Worm (Caenorhabditis elegans) whole organism, young adult: ENCODE results near the gene ani-2.

Source experiments
- B0019.2 ChIP-seq: fragments of 200-800 bp; sonication (Bioruptor generic); conservative IDR thresholded peaks from 2 replicates; pipeline ENCODE4 v1.3.6; 2022; ENCODE audit warnings: missing genetic modification reagents, missing genetic modification characterization, missing compliant biosample characterization
- D2030.7 ChIP-seq: fragments of 200-800 bp; sonication (Bioruptor generic); IDR thresholded peaks from 2 replicates; pipeline ENCODE4 v1.3.6; 2022; ENCODE audit warnings: missing genetic modification reagents, missing genetic modification characterization, missing compliant biosample characterization
- F23B12.7 ChIP-seq: sonication (generic microtip); optimal IDR thresholded peaks from 2 replicates; lab custom pipeline; 2017; ENCODE audit warnings: missing genetic modification characterization, mild to moderate bottlenecking, missing compliant biosample characterization, antibody characterized with exemption, moderate library complexity; ENCODE audit not compliant: insufficient read depth
- F33H1.4 ChIP-seq: fragments of 200-800 bp; sonication (Bioruptor generic); IDR thresholded peaks from 2 replicates; pipeline ENCODE4 v1.3.6; 2022; ENCODE audit warnings: missing genetic modification reagents, missing genetic modification characterization, missing compliant biosample characterization
- F57C9.4 ChIP-seq: sonication (generic microtip); optimal IDR thresholded peaks from 2 replicates; lab custom pipeline; 2017; ENCODE audit warnings: mild to moderate bottlenecking, missing genetic modification characterization, missing compliant biosample characterization
- K12H6.12 ChIP-seq: fragments of 200-800 bp; sonication (Bioruptor generic); optimal IDR thresholded peaks from 2 replicates; lab custom pipeline; 2018; ENCODE audit warnings: mild to moderate bottlenecking, missing genetic modification characterization, missing compliant biosample characterization
- Y53G8AR.9 ChIP-seq: fragments of 200-800 bp; sonication (Bioruptor generic); conservative IDR thresholded peaks from 2 replicates; pipeline ENCODE4 v1.3.6; 2022; ENCODE audit warnings: missing genetic modification reagents, missing genetic modification characterization, missing compliant biosample characterization
- akir-1 ChIP-seq: fragments of 200-800 bp; sonication (Bioruptor generic); optimal IDR thresholded peaks from 2 replicates; lab custom pipeline; 2018; ENCODE audit warnings: mild to moderate bottlenecking, missing genetic modification characterization, moderate library complexity, missing compliant biosample characterization
- aptf-3 ChIP-seq: fragments of 200-800 bp; sonication (Bioruptor generic); IDR thresholded peaks from 2 replicates; pipeline ENCODE4 v1.3.6; 2022; ENCODE audit warnings: missing genetic modification characterization, missing compliant biosample characterization
- attf-5 ChIP-seq: fragments of 200-800 bp; sonication (Bioruptor generic); optimal IDR thresholded peaks from 2 replicates; lab custom pipeline; 2018; ENCODE audit warnings: mild to moderate bottlenecking, missing genetic modification characterization, missing compliant biosample characterization
- bed-2 ChIP-seq: fragments of 200-800 bp; sonication (Bioruptor generic); IDR thresholded peaks from 2 replicates; pipeline ENCODE4 v1.3.6; 2022; ENCODE audit warnings: missing genetic modification reagents, missing genetic modification characterization, missing compliant biosample characterization
- cebp-1 ChIP-seq, 2 experiments: fragments of 200-800 bp in 1 of 2; sonication (Bioruptor generic) in 1 of 2; sonication (generic microtip) in 1 of 2; IDR thresholded peaks in 1 of 2; optimal IDR thresholded peaks in 1 of 2; 2 replicates each; pipeline versions ENCODE4 v1.3.6 to Lab custom; 2017 to 2022; ENCODE audit warnings: missing compliant biosample characterization in 2 of 2, missing genetic modification characterization in 2 of 2, mild to moderate bottlenecking in 1 of 2, missing genetic modification reagents in 1 of 2, moderate library complexity in 1 of 2
- cebp-2 ChIP-seq: fragments of 200-800 bp; sonication (Bioruptor generic); IDR thresholded peaks from 2 replicates; pipeline ENCODE4 v1.3.6; 2022; ENCODE audit warnings: missing genetic modification characterization, missing compliant biosample characterization
- ceh-27 ChIP-seq: fragments of 200-800 bp; sonication (Bioruptor generic); optimal IDR thresholded peaks from 2 replicates; lab custom pipeline; 2018; ENCODE audit warnings: mild to moderate bottlenecking, missing genetic modification characterization, moderate library complexity, missing compliant biosample characterization
- ceh-58 ChIP-seq: fragments of 200-800 bp; sonication (Bioruptor generic); IDR thresholded peaks from 2 replicates; pipeline ENCODE4 v1.3.6; 2022; ENCODE audit warnings: missing genetic modification characterization, missing compliant biosample characterization
- chd-7 ChIP-seq: sonication (generic microtip); optimal IDR thresholded peaks from 2 replicates; lab custom pipeline; 2016; ENCODE audit warnings: mild to moderate bottlenecking, missing genetic modification characterization, moderate library complexity, missing compliant biosample characterization
- dox-1 ChIP-seq: fragments of 200-800 bp; sonication (Bioruptor generic); IDR thresholded peaks from 2 replicates; pipeline ENCODE4 v1.3.6; 2022; ENCODE audit warnings: missing genetic modification reagents, missing genetic modification characterization, missing compliant biosample characterization
- egl-18 ChIP-seq: fragments of 200-800 bp; sonication (Bioruptor generic); IDR thresholded peaks from 2 replicates; pipeline ENCODE4 v1.3.6; 2022; ENCODE audit warnings: missing genetic modification reagents, missing genetic modification characterization, missing compliant biosample characterization
- egl-44 ChIP-seq: fragments of 200-800 bp; sonication (Bioruptor generic); IDR thresholded peaks from 2 replicates; pipeline ENCODE4 v1.3.6; 2022; ENCODE audit warnings: missing genetic modification reagents, missing genetic modification characterization, missing compliant biosample characterization
- egrh-3 ChIP-seq: fragments of 200-800 bp; sonication (Bioruptor generic); IDR thresholded peaks from 2 replicates; pipeline ENCODE4 v1.3.6; 2022; ENCODE audit warnings: missing genetic modification reagents, missing genetic modification characterization, missing compliant biosample characterization
- ets-4 ChIP-seq: fragments of 200-800 bp; sonication (Bioruptor generic); optimal IDR thresholded peaks from 2 replicates; lab custom pipeline; 2018; ENCODE audit warnings: mild to moderate bottlenecking, missing genetic modification characterization, missing compliant biosample characterization
- him-1 ChIP-seq: sonication (generic microtip); optimal IDR thresholded peaks from 2 replicates; lab custom pipeline; 2016; ENCODE audit warnings: missing genotype, missing genetic modification reagents, missing genetic modification characterization, missing compliant biosample characterization
- hmg-20 ChIP-seq: fragments of 200-800 bp; sonication (Bioruptor generic); IDR thresholded peaks from 2 replicates; pipeline ENCODE4 v1.3.6; 2022; ENCODE audit warnings: missing genetic modification reagents, missing genetic modification characterization, missing compliant biosample characterization
- lag-1 ChIP-seq: fragments of 200-800 bp; sonication (Bioruptor generic); IDR thresholded peaks from 2 replicates; pipeline ENCODE4 v1.3.6; 2022; ENCODE audit warnings: missing genetic modification reagents, missing genetic modification characterization, missing compliant biosample characterization
- let-526 ChIP-seq: fragments of 200-800 bp; sonication (Bioruptor generic); IDR thresholded peaks from 2 replicates; pipeline ENCODE4 v1.3.6; 2022; ENCODE audit warnings: missing genetic modification reagents, missing genetic modification characterization, missing compliant biosample characterization
- let-607 ChIP-seq, 2 experiments: fragments of 200-800 bp in 1 of 2; sonication (Bioruptor generic) in 1 of 2; sonication (generic microtip) in 1 of 2; optimal IDR thresholded peaks; 2 replicates each; lab custom pipeline; 2016 to 2018; ENCODE audit warnings: mild to moderate bottlenecking in 2 of 2, missing compliant biosample characterization in 2 of 2, missing genetic modification characterization in 2 of 2, moderate library complexity in 2 of 2, missing genotype in 1 of 2
- lin-26 ChIP-seq: fragments of 200-800 bp; sonication (Bioruptor generic); IDR thresholded peaks from 2 replicates; pipeline ENCODE4 v1.3.6; 2022; ENCODE audit warnings: missing genetic modification reagents, missing genetic modification characterization, missing compliant biosample characterization
- lsl-1 ChIP-seq: fragments of 200-800 bp; sonication (Bioruptor generic); optimal IDR thresholded peaks from 2 replicates; lab custom pipeline; 2018; ENCODE audit warnings: mild to moderate bottlenecking, missing genetic modification characterization, moderate library complexity, missing compliant biosample characterization
- madf-8 ChIP-seq: fragments of 200-800 bp; sonication (Bioruptor generic); conservative IDR thresholded peaks from 2 replicates; pipeline ENCODE4 v1.3.6; 2022; ENCODE audit warnings: missing genetic modification reagents, missing genetic modification characterization, missing compliant biosample characterization
- mes-4 ChIP-seq: sonication (generic microtip); optimal IDR thresholded peaks from 2 replicates; lab custom pipeline; 2016; ENCODE audit warnings: missing genotype, missing genetic modification characterization, missing compliant biosample characterization
- nfya-1 ChIP-seq: sonication (generic microtip); optimal IDR thresholded peaks from 2 replicates; lab custom pipeline; 2017; ENCODE audit warnings: antibody characterized with exemption, missing compliant biosample characterization, missing genetic modification characterization, borderline replicate concordance; ENCODE audit not compliant: insufficient read depth
- nhr-179 ChIP-seq: sonication (generic microtip); optimal IDR thresholded peaks from 2 replicates; lab custom pipeline; 2016; ENCODE audit warnings: mild to moderate bottlenecking, missing genetic modification characterization, missing compliant biosample characterization
- nhr-80 ChIP-seq: sonication (generic microtip); optimal IDR thresholded peaks from 2 replicates; lab custom pipeline; 2016; ENCODE audit warnings: missing genetic modification characterization, missing compliant biosample characterization
- rcor-1 ChIP-seq: fragments of 200-800 bp; sonication (Bioruptor generic); IDR thresholded peaks from 2 replicates; pipeline ENCODE4 v1.3.6; 2022; ENCODE audit warnings: missing genetic modification reagents, missing genetic modification characterization, missing compliant biosample characterization
- rpc-1 ChIP-seq, 2 experiments: fragments of 150-350 bp in 1 of 2; sonication (generic microtip) in 1 of 2; optimal IDR thresholded peaks; 2 replicates each; lab custom pipeline; 2014 to 2018; ENCODE audit warnings: missing biosample characterization in 1 of 2, missing genetic modification characterization in 1 of 2, missing genetic modification reagents in 1 of 2, missing genotype in 1 of 2
- sdz-38 ChIP-seq: sonication (generic microtip); optimal IDR thresholded peaks from 2 replicates; lab custom pipeline; 2016; ENCODE audit warnings: missing genotype, missing genetic modification characterization, missing compliant biosample characterization
- snpc-4 ChIP-seq, 5 experiments: fragments of 150-350 bp in 1 of 5; sonication (generic microtip) in 4 of 5; optimal IDR thresholded peaks; 2 replicates each; lab custom pipeline; 2014 to 2018; ENCODE audit warnings: missing genetic modification characterization in 5 of 5, missing biosample characterization in 3 of 5, antibody characterized with exemption in 2 of 5, mild to moderate bottlenecking in 2 of 5, missing compliant biosample characterization in 2 of 5, missing genotype in 2 of 5, moderate library complexity in 2 of 5, missing genetic modification reagents in 1 of 5
- somi-1 ChIP-seq: fragments of 200-800 bp; sonication (Bioruptor generic); optimal IDR thresholded peaks from 2 replicates; lab custom pipeline; 2018; ENCODE audit warnings: mild to moderate bottlenecking, missing genetic modification characterization, missing compliant biosample characterization
- tbp1 ChIP-seq: fragments of 200-800 bp; sonication (Bioruptor generic); optimal IDR thresholded peaks from 2 replicates; lab custom pipeline; 2018; ENCODE audit warnings: mild to moderate bottlenecking, missing genetic modification characterization, missing compliant biosample characterization
- unc-130 ChIP-seq: sonication (generic microtip); optimal IDR thresholded peaks from 2 replicates; lab custom pipeline; 2016; ENCODE audit warnings: missing genetic modification reagents, missing genetic modification characterization, missing compliant biosample characterization
- unc-62 ChIP-seq: fragments of 150-350 bp; optimal IDR thresholded peaks from 2 replicates; lab custom pipeline; 2014; ENCODE audit warnings: missing biosample characterization, missing genetic modification reagents, missing genetic modification characterization
- xnd-1 ChIP-seq: sonication (generic microtip); optimal IDR thresholded peaks from 2 replicates; lab custom pipeline; 2016; ENCODE audit warnings: missing genotype, missing genetic modification reagents, missing genetic modification characterization, missing compliant biosample characterization
- zfh-2 ChIP-seq: fragments of 200-800 bp; sonication (Bioruptor generic); conservative IDR thresholded peaks from 2 replicates; pipeline ENCODE4 v1.3.6; 2022; ENCODE audit warnings: missing genetic modification reagents, missing genetic modification characterization, missing compliant biosample characterization
- ztf-22 ChIP-seq: fragments of 200-800 bp; sonication (Bioruptor generic); optimal IDR thresholded peaks from 2 replicates; lab custom pipeline; 2018; ENCODE audit warnings: mild to moderate bottlenecking, missing genetic modification characterization, moderate library complexity, missing compliant biosample characterization
- ztf-25 ChIP-seq: fragments of 200-800 bp; sonication (Bioruptor generic); IDR thresholded peaks from 2 replicates; pipeline ENCODE4 v1.3.6; 2022; ENCODE audit warnings: missing genetic modification reagents, missing genetic modification characterization, missing compliant biosample characterization

ani-2 gene

DNA sequence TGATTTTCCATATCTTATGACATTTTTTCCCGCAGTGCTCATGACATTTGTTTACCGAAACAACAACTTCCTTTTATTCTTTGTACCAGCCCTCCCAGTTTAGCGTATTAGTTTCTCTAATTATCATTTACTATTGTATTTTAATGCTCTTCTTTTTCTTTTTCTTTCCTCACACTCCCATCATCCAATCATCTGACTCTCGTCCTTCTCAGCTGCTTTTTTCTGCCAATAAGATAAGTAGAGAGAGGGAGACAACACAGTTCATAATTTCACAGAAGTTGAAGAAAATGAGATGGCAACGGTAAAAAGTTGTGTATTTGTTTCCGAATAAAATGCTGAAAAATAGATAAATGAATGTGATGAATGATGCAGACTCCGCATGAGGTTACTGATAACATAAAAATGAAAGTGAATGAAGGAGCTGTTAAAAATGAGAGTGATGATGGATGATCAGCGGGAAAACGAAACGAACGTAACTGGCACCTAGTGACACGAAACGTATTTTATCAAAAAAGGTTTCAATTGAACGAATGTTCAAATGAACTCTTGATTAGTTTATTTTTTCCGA lies 12.3 kb upstream of the ani-2 start:
- TF ChIP-seq dox-1 (0 out of 2 replicates have a peak, but pooled peaks have one; percentile 13), unc-130 (GFP tag; lab: Kevin White, UChicago) (no peak), cebp-1 (GFP tag; IDR thresholded peaks at IDR 0.05; lab: Robert Waterston, UW) (peak; percentile 64; the same call in 1 of the 2 replicates), cebp-1 (tag; optimal IDR thresholded peaks at IDR 0.05; lab: Kevin White, UChicago) (peak; percentile 69), F57C9.4 (no peak), nhr-80 (peak; percentile 91), egl-18 (GFP tag; lab: Robert Waterston, UW) (no peak), nfya-1 (tag; lab: Kevin White, UChicago) (no peak), K12H6.12 (tag; lab: Kevin White, UChicago) (no peak), cebp-2 (no peak), snpc-4 (GFP tag; optimal IDR thresholded peaks at IDR 0.05; lab: Kevin White, UChicago) (no peak), snpc-4 (tag; optimal IDR thresholded peaks at IDR 0.05; lab: Kevin White, UChicago) (no peak), sdz-38 (no peak), lag-1 (no peak), ztf-22 (GFP tag; lab: Kevin White, UChicago) (no peak), F23B12.7 (tag; lab: Kevin White, UChicago) (peak; percentile 23), mes-4 (no peak), ztf-25 (GFP tag; lab: Robert Waterston, UW) (no peak)

DNA sequence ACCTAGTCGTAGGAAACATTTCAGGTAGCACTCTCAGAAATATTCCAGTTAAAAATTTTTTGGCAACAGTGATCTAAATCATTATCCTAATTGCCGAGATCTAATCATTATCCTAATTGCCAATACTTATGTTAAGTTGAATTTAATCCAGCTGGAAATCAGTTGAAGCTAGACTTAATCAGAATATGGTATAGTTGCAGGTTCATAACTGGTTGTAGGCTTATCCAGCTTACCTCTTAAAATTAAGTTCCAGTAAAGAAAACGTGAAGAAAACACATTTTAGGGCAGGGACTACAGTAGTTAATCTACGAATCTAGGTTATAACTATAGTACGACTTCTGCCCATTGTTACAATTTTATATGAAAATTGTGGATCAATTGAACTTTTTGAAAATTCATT lies 11.5 kb upstream of the ani-2 start:
- TF ChIP-seq rcor-1 (GFP tag; lab: Robert Waterston, UW) = no peak
- no peak for TF ChIP-seq rpc-1 (optimal IDR thresholded peaks at IDR 0.05; lab: Kevin White, UChicago)
- no peak for TF ChIP-seq rpc-1 (tag; optimal IDR thresholded peaks at IDR 0.05; lab: Kevin White, UChicago)
- TF ChIP-seq aptf-3 (GFP tag; lab: Robert Waterston, UW) = no peak
- no peak for TF ChIP-seq F33H1.4 (GFP tag; lab: Robert Waterston, UW)
- TF ChIP-seq ztf-22 (GFP tag; lab: Kevin White, UChicago) = no peak
- no peak for TF ChIP-seq him-1 (tag; lab: Kevin White, UChicago)
- TF ChIP-seq madf-8 (GFP tag; lab: Robert Waterston, UW) = no peak
- no peak for TF ChIP-seq bed-2 (GFP tag; lab: Robert Waterston, UW)
- TF ChIP-seq ceh-58 (GFP tag; lab: Robert Waterston, UW) = no peak
- no peak for TF ChIP-seq B0019.2 (GFP tag; lab: Robert Waterston, UW)
- TF ChIP-seq ets-4 (GFP tag; lab: Kevin White, UChicago) = no peak
- no peak for TF ChIP-seq F57C9.4
- no peak for TF ChIP-seq egrh-3
- no peak for TF ChIP-seq hmg-20 (GFP tag; lab: Robert Waterston, UW)
- TF ChIP-seq let-526 (GFP tag; lab: Robert Waterston, UW) = no peak
- TF ChIP-seq nhr-179 (tag; lab: Kevin White, UChicago) = no peak
- no peak for TF ChIP-seq ceh-27 (GFP tag; lab: Kevin White, UChicago)
- no peak for TF ChIP-seq akir-1 (GFP tag; lab: Kevin White, UChicago)
- TF ChIP-seq D2030.7 = no peak
- TF ChIP-seq ztf-25 (GFP tag; lab: Robert Waterston, UW) = no peak

DNA sequence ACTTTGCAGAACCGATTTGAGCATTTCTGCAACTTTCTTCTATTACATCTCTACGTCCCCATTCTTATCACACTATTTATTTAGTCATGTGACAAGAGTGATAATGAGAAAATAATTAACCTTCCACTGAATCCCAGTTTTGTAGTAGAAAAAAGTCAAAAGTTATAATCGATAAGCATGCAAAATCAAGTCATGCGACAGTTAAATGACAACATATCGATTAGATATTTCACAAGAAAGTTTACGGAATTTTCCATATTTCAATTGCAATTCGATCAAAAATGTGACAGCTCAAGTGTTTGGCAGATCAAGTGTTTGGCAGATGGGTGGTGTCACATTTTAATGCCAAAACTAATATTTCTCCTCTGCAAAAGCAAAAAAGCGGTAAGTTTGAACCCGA lies 9.5 kb upstream of the ani-2 start:
- TF ChIP-seq xnd-1 (tag; lab: Kevin White, UChicago) = no peak
- TF ChIP-seq nhr-80 = peak; percentile 81
- peak; percentile 64 for TF ChIP-seq unc-62 (GFP tag; lab: Kevin White, UChicago)
- no peak for TF ChIP-seq somi-1
- TF ChIP-seq lin-26 (GFP tag; lab: Robert Waterston, UW) = no peak
- TF ChIP-seq attf-5 = peak; percentile 27
- TF ChIP-seq lsl-1 = no peak
- TF ChIP-seq egl-44 (GFP tag; lab: Robert Waterston, UW) = no peak
- TF ChIP-seq let-607 (tag; optimal IDR thresholded peaks at IDR 0.05; lab: Kevin White, UChicago) = no peak
- TF ChIP-seq tbp1 (GFP tag; lab: Kevin White, UChicago) = no peak
- no peak for TF ChIP-seq zfh-2 (GFP tag; lab: Robert Waterston, UW)
- TF ChIP-seq chd-7 = no peak
- 0 out of 2 replicates have a peak, but pooled peaks have one; percentile 9 for TF ChIP-seq Y53G8AR.9 (GFP tag; lab: Robert Waterston, UW)
